Worm (Caenorhabditis elegans): ENCODE results near the gene C04A11.2.

Gene C04A11.2

ce11 chrX:13669641-13670040 is 1.0 kb upstream of the C04A11.2 start (continued):
- TF ChIP-seq tbx-2 (tag; optimal IDR thresholded peaks at IDR 0.05): peak; percentile 68
- peak; percentile 45; the same call in 1 of the 2 replicates for TF ChIP-seq sox-2 (GFP tag; IDR thresholded peaks at IDR 0.05)
- TF ChIP-seq ceh-34 (tag; optimal IDR thresholded peaks at IDR 0.05): peak; percentile 11
- TF ChIP-seq pat-9 (tag; optimal IDR thresholded peaks at IDR 0.05): no peak
- TF ChIP-seq fax-1 (tag; optimal IDR thresholded peaks at IDR 0.05): no peak
- no peak for TF ChIP-seq che-1 (tag; optimal IDR thresholded peaks at IDR 0.05)
- TF ChIP-seq C08G9.2 (tag; optimal IDR thresholded peaks at IDR 0.05): no peak
- TF ChIP-seq hlh-8 (tag; optimal IDR thresholded peaks at IDR 0.05): no peak
- no peak for TF ChIP-seq ceh-19 (GFP tag; optimal IDR thresholded peaks at IDR 0.05)
- TF ChIP-seq ttx-3 (tag; optimal IDR thresholded peaks at IDR 0.05): no peak
- no peak for TF ChIP-seq ama-1 (optimal IDR thresholded peaks at IDR 0.05)
- peak; percentile 72 for TF ChIP-seq sdc-2 (tag; optimal IDR thresholded peaks at IDR 0.05)
- no peak for TF ChIP-seq pha-4 (tag; optimal IDR thresholded peaks at IDR 0.05)
- peak; percentile 30 for TF ChIP-seq ceh-31 (tag; optimal IDR thresholded peaks at IDR 0.05)
- no peak for TF ChIP-seq pha-2 (tag; optimal IDR thresholded peaks at IDR 0.05)
- no peak for TF ChIP-seq tbx-7 (tag; optimal IDR thresholded peaks at IDR 0.05)
- no peak for TF ChIP-seq ceh-24 (tag; optimal IDR thresholded peaks at IDR 0.05)
- no peak for TF ChIP-seq ets-4 (tag; optimal IDR thresholded peaks at IDR 0.05)

DNA sequence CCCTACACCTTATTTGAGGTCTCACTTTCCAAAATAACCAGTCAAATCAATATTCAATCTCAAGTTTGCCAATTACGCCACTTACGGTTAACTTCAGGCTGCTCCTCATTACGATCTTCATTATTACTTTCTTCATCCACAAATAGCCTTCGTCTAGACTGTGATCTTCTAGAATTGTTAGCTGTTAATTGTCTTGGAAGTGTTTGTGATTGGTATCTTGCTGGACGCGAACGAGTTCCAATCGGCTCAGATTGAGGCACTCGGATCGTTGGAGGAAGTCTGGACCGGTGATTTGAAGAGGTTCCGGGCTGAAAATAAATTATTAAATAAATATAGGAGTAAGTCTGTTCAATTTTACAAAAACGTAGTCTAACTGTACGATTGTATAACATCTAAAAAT is 1.8 kb downstream of the C04A11.2 start:
- no peak for TF ChIP-seq pqm-1 (tag; optimal IDR thresholded peaks at IDR 0.05)
- no peak for TF ChIP-seq ceh-19 (GFP tag; optimal IDR thresholded peaks at IDR 0.05)
- no peak for TF ChIP-seq sox-2 (GFP tag; IDR thresholded peaks at IDR 0.05)
- TF ChIP-seq pha-4 (tag; optimal IDR thresholded peaks at IDR 0.05): no peak
- TF ChIP-seq C08G9.2 (tag; optimal IDR thresholded peaks at IDR 0.05): no peak
- TF ChIP-seq dve-1 (tag; optimal IDR thresholded peaks at IDR 0.05): no peak
- TF ChIP-seq lim-6 (tag; optimal IDR thresholded peaks at IDR 0.05): no peak
- no peak for TF ChIP-seq T23F11.4 (GFP tag; optimal IDR thresholded peaks at IDR 0.05)
- no peak for TF ChIP-seq pros-1 (tag; optimal IDR thresholded peaks at IDR 0.05)
- no peak for TF ChIP-seq ceh-18 (tag; optimal IDR thresholded peaks at IDR 0.05)
- no peak for TF ChIP-seq unc-55 (GFP tag; optimal IDR thresholded peaks at IDR 0.05)

DNA sequence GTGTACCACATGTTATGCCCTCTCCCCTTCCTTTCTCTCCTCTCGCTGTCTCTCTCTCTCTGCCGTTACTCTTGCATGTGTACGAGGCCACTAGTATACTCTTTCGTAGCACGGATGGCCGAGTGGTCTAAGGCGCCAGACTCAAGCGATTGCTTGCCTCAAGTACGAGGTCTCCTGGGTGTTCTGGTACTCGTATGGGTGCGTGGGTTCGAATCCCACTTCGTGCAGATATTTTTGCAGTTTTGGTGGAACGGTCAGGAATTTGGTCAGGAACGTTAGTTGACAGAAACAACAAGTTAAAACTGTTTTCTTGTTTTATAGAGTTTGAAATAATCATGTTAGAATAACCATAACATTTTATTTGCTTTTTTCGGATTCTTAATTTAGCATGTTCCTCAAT is 3.2 kb downstream of the C04A11.2 start:
- peak; percentile 97 for TF ChIP-seq ceh-24 (tag; optimal IDR thresholded peaks at IDR 0.05)
- no peak for TF ChIP-seq nhr-11 (tag; optimal IDR thresholded peaks at IDR 0.05)
- peak; percentile 98 for TF ChIP-seq ceh-19 (GFP tag; optimal IDR thresholded peaks at IDR 0.05)
- TF ChIP-seq tbx-2 (tag; optimal IDR thresholded peaks at IDR 0.05): peak; percentile 98
- peak; percentile 99 for TF ChIP-seq hlh-6 (tag; optimal IDR thresholded peaks at IDR 0.05)
- peak; percentile 98 for TF ChIP-seq ceh-45 (GFP tag; IDR thresholded peaks at IDR 0.05)
- TF ChIP-seq unc-3 (GFP tag; conservative IDR thresholded peaks at IDR 0.05): peak; percentile 99
- peak; percentile 97 for TF ChIP-seq unc-3 (tag; optimal IDR thresholded peaks at IDR 0.05)
- no peak for TF ChIP-seq pax-1 (tag; optimal IDR thresholded peaks at IDR 0.05)
- TF ChIP-seq fax-1 (tag; optimal IDR thresholded peaks at IDR 0.05): peak; percentile 97
- TF ChIP-seq ets-4 (tag; optimal IDR thresholded peaks at IDR 0.05): peak; percentile 93
- TF ChIP-seq sox-4 (tag; optimal IDR thresholded peaks at IDR 0.05): peak; percentile 99
- TF ChIP-seq ceh-34 (tag; optimal IDR thresholded peaks at IDR 0.05): peak; percentile 99
- peak; percentile 97 for TF ChIP-seq ahr-1 (tag; optimal IDR thresholded peaks at IDR 0.05)
- peak; percentile 98 for TF ChIP-seq ttx-3 (tag; optimal IDR thresholded peaks at IDR 0.05)
- TF ChIP-seq ref-2 (tag; optimal IDR thresholded peaks at IDR 0.05): peak; percentile 98
- peak; percentile 98 for TF ChIP-seq dmd-4 (tag; optimal IDR thresholded peaks at IDR 0.05; ENCODE audit: borderline replicate concordance)
- TF ChIP-seq unc-55 (GFP tag; optimal IDR thresholded peaks at IDR 0.05): peak; percentile 41
- peak; percentile 82 for TF ChIP-seq hlh-30 (tag; optimal IDR thresholded peaks at IDR 0.05; ENCODE audit: insufficient read depth)
- TF ChIP-seq madf-2 (tag; optimal IDR thresholded peaks at IDR 0.05): peak; percentile 98
- peak; percentile 95 for TF ChIP-seq dve-1 (tag; optimal IDR thresholded peaks at IDR 0.05)
- TF ChIP-seq unc-42 (tag; optimal IDR thresholded peaks at IDR 0.05): peak; percentile 90
- peak; percentile 98 for TF ChIP-seq nhr-232 (tag; optimal IDR thresholded peaks at IDR 0.05)
- TF ChIP-seq ama-1 (optimal IDR thresholded peaks at IDR 0.05): no peak
- TF ChIP-seq C38D4.7 (GFP tag; optimal IDR thresholded peaks at IDR 0.05): peak; percentile 97
- peak; percentile 97 for TF ChIP-seq hlh-8 (tag; optimal IDR thresholded peaks at IDR 0.05)
- peak; percentile 99 for TF ChIP-seq K02D7.2 (tag; optimal IDR thresholded peaks at IDR 0.05)
- peak; percentile 97 for TF ChIP-seq fkh-6 (tag; optimal IDR thresholded peaks at IDR 0.05)
- peak; percentile 99 for TF ChIP-seq syd-9 (tag; optimal IDR thresholded peaks at IDR 0.05)
- TF ChIP-seq ceh-18 (tag; optimal IDR thresholded peaks at IDR 0.05): peak; percentile 97
- peak; percentile 99 for TF ChIP-seq elt-2 (tag; optimal IDR thresholded peaks at IDR 0.05)
- TF ChIP-seq F13H6.1 (tag; optimal IDR thresholded peaks at IDR 0.05): peak; percentile 97
- TF ChIP-seq hlh-13 (GFP tag; optimal IDR thresholded peaks at IDR 0.05): peak; percentile 98
- peak; percentile 98 for TF ChIP-seq unc-86 (tag; optimal IDR thresholded peaks at IDR 0.05)
- TF ChIP-seq gmeb-2 (tag; optimal IDR thresholded peaks at IDR 0.05): peak; percentile 99
- no peak for TF ChIP-seq pha-4 (tag; optimal IDR thresholded peaks at IDR 0.05)
